Worm (Caenorhabditis elegans) whole organism, L4/young adult: Measurements from ENCODE around the gene T07D4.5.

ENCODE experiments used
- W03F9.2 ChIP-seq: fragments of 150-350 bp; optimal IDR thresholded peaks from 2 replicates; lab custom pipeline; 2014; ENCODE audit warnings: missing biosample characterization, missing genetic modification characterization
- dao-5 ChIP-seq: sonication (generic microtip); optimal IDR thresholded peaks from 2 replicates; lab custom pipeline; 2016; ENCODE audit warnings: missing genotype, missing genetic modification characterization, moderate library complexity, missing compliant biosample characterization
- him-1 ChIP-seq: sonication (generic microtip); optimal IDR thresholded peaks from 2 replicates; lab custom pipeline; 2016; ENCODE audit warnings: missing genotype, missing genetic modification reagents, missing genetic modification characterization, missing compliant biosample characterization

ce11 chrII:8899357-8899748, 15.2 kb upstream of the T07D4.5 start:
- no peak for TF ChIP-seq W03F9.2
- no peak for TF ChIP-seq him-1 (tag; lab: Kevin White, UChicago)
- TF ChIP-seq dao-5 (tag; lab: Kevin White, UChicago), result no peak
